Worm (Caenorhabditis elegans) whole organism, L2 larva: Measurements from ENCODE around the gene srh-22.

Source experiments
- ZK546.5 ChIP-seq: sonication (generic microtip); optimal IDR thresholded peaks from 2 replicates; lab custom pipeline; 2017; ENCODE audit warnings: missing biosample characterization, missing genetic modification characterization
- ceh-16 ChIP-seq: fragments of 150-350 bp; optimal IDR thresholded peaks from 2 replicates; lab custom pipeline; 2014; ENCODE audit warnings: missing biosample characterization, missing genetic modification characterization
- ceh-82 ChIP-seq: fragments of 150-350 bp; optimal IDR thresholded peaks from 2 replicates; lab custom pipeline; 2014; ENCODE audit warnings: missing biosample characterization, missing genetic modification characterization
- dmd-4 ChIP-seq: sonication (generic microtip); optimal IDR thresholded peaks from 2 replicates; lab custom pipeline; 2017; ENCODE audit warnings: missing biosample characterization, missing genetic modification characterization
- lin-13 ChIP-seq: fragments of 150-350 bp; optimal IDR thresholded peaks from 2 replicates; lab custom pipeline; 2014; ENCODE audit warnings: missing biosample characterization, missing genetic modification reagents, missing genetic modification characterization
- lsy-2 ChIP-seq, 2 experiments: fragments of 150-350 bp in 1 of 2; sonication (generic microtip) in 1 of 2; optimal IDR thresholded peaks; 2 replicates each; lab custom pipeline; 2014 to 2017; ENCODE audit warnings: missing biosample characterization in 2 of 2, missing genetic modification characterization in 2 of 2
- mab-5 ChIP-seq: fragments of 150-350 bp; optimal IDR thresholded peaks from 2 replicates; lab custom pipeline; 2014; ENCODE audit warnings: missing biosample characterization, missing genetic modification characterization
- nhr-12 ChIP-seq: fragments of 150-350 bp; optimal IDR thresholded peaks from 2 replicates; lab custom pipeline; 2014; ENCODE audit warnings: missing biosample characterization, missing genetic modification characterization
- nhr-23 ChIP-seq: fragments of 150-350 bp; optimal IDR thresholded peaks from 2 replicates; lab custom pipeline; 2014; ENCODE audit warnings: missing biosample characterization, missing genetic modification reagents, missing genetic modification characterization
- sma-3 ChIP-seq: sonication (generic microtip); optimal IDR thresholded peaks from 2 replicates; lab custom pipeline; 2016; ENCODE audit warnings: missing genetic modification reagents, missing genetic modification characterization, missing compliant biosample characterization
- zag-1 ChIP-seq: fragments of 150-350 bp; optimal IDR thresholded peaks from 2 replicates; lab custom pipeline; 2014; ENCODE audit warnings: missing biosample characterization, missing genetic modification characterization
- ztf-11 ChIP-seq: sonication (generic microtip); optimal IDR thresholded peaks from 2 replicates; lab custom pipeline; 2017; ENCODE audit warnings: missing biosample characterization, missing genetic modification characterization

ce11 chrV:4964671-4965420 lies 42.7 kb downstream of the srh-22 start:
- TF ChIP-seq nhr-23 (tag; lab: Kevin White, UChicago) (no peak), nhr-12 (tag; lab: Kevin White, UChicago) (no peak), ztf-11 (tag; lab: Kevin White, UChicago) (no peak), mab-5 (no peak), dmd-4 (no peak), zag-1 (tag; lab: Kevin White, UChicago) (no peak), ceh-82 (tag; lab: Kevin White, UChicago) (no peak), lin-13 (no peak), lsy-2 (tag; optimal IDR thresholded peaks at IDR 0.05; lab: Kevin White, UChicago) (no peak), ZK546.5 (no peak), sma-3 (GFP tag; lab: Kevin White, UChicago) (no peak), ceh-16 (no peak)
